Worm (Caenorhabditis elegans) whole organism, L3 larva: ENCODE data around the gene ugt-7.

ENCODE experiments used
- R02D3.7 ChIP-seq: fragments of 150-350 bp; optimal IDR thresholded peaks from 2 replicates; lab custom pipeline; 2014; ENCODE audit warnings: missing biosample characterization, missing genetic modification characterization
- ZK546.5 ChIP-seq: sonication (generic microtip); optimal IDR thresholded peaks from 2 replicates; lab custom pipeline; 2017; ENCODE audit warnings: missing biosample characterization, missing genetic modification characterization
- aly-2 ChIP-seq: fragments of 150-350 bp; optimal IDR thresholded peaks from 2 replicates; lab custom pipeline; 2014; ENCODE audit warnings: missing biosample characterization, missing genetic modification characterization
- ama-1 ChIP-seq: fragments of 150-350 bp; optimal IDR thresholded peaks from 2 replicates; lab custom pipeline; 2018
- ceh-16 ChIP-seq: sonication (generic microtip); optimal IDR thresholded peaks from 2 replicates; lab custom pipeline; 2017; ENCODE audit warnings: missing biosample characterization, missing genetic modification characterization
- ceh-28 ChIP-seq: fragments of 150-350 bp; optimal IDR thresholded peaks from 2 replicates; lab custom pipeline; 2014; ENCODE audit warnings: missing biosample characterization, missing genetic modification reagents, missing genetic modification characterization
- ceh-82 ChIP-seq: fragments of 150-350 bp; optimal IDR thresholded peaks from 2 replicates; lab custom pipeline; 2014; ENCODE audit warnings: missing biosample characterization, missing genetic modification characterization
- ceh-9 ChIP-seq: sonication (generic microtip); optimal IDR thresholded peaks from 2 replicates; lab custom pipeline; 2018; ENCODE audit warnings: missing biosample characterization, missing genetic modification characterization
- daf-12 ChIP-seq: fragments of 150-350 bp; optimal IDR thresholded peaks from 2 replicates; lab custom pipeline; 2014; ENCODE audit warnings: missing biosample characterization, missing genetic modification reagents, missing genetic modification characterization
- egl-27 ChIP-seq: sonication (generic microtip); optimal IDR thresholded peaks from 4 replicates; lab custom pipeline; 2017; ENCODE audit warnings: missing biosample characterization, missing genetic modification reagents, missing genetic modification characterization
- egl-5 ChIP-seq: fragments of 150-350 bp; optimal IDR thresholded peaks from 2 replicates; lab custom pipeline; 2017; ENCODE audit warnings: missing biosample characterization, missing genetic modification reagents, missing genetic modification characterization, inconsistent platforms
- elt-1 ChIP-seq: fragments of 150-350 bp; optimal IDR thresholded peaks from 2 replicates; lab custom pipeline; 2014; ENCODE audit warnings: missing biosample characterization, missing genetic modification characterization
- elt-2 ChIP-seq: sonication (generic microtip); optimal IDR thresholded peaks from 2 replicates; lab custom pipeline; 2016; ENCODE audit warnings: missing genetic modification reagents, mild to moderate bottlenecking, missing genetic modification characterization, missing compliant biosample characterization
- elt-3 ChIP-seq, 3 experiments: fragments of 150-350 bp in 1 of 3; sonication (generic microtip) in 2 of 3; optimal IDR thresholded peaks; 2 replicates in 2 of 3; 4 replicates in 1 of 3; lab custom pipeline; 2014 to 2017; ENCODE audit warnings: missing biosample characterization in 3 of 3, missing genetic modification characterization in 3 of 3
- eor-1 ChIP-seq, 2 experiments: fragments of 150-350 bp; optimal IDR thresholded peaks; 2 replicates each; lab custom pipeline; 2014 to 2018; ENCODE audit warnings: missing biosample characterization in 2 of 2, missing genetic modification characterization in 2 of 2
- fkh-10 ChIP-seq: sonication (generic microtip); optimal IDR thresholded peaks from 2 replicates; lab custom pipeline; 2017; ENCODE audit warnings: missing biosample characterization, missing genetic modification reagents, missing genetic modification characterization
- fkh-2 ChIP-seq: fragments of 150-350 bp; optimal IDR thresholded peaks from 2 replicates; lab custom pipeline; 2014; ENCODE audit warnings: missing biosample characterization, missing genetic modification reagents, missing genetic modification characterization
- fos-1 ChIP-seq: fragments of 150-350 bp; optimal IDR thresholded peaks from 2 replicates; lab custom pipeline; 2014; ENCODE audit warnings: missing biosample characterization, missing genetic modification characterization
- hmg-11 ChIP-seq: sonication (generic microtip); optimal IDR thresholded peaks from 2 replicates; lab custom pipeline; 2016; ENCODE audit warnings: missing genetic modification characterization, missing compliant biosample characterization
- jun-1 ChIP-seq: fragments of 150-350 bp; optimal IDR thresholded peaks from 2 replicates; lab custom pipeline; 2014; ENCODE audit warnings: missing biosample characterization, missing genetic modification reagents, missing genetic modification characterization
- lin-15B ChIP-seq: fragments of 150-350 bp; optimal IDR thresholded peaks from 2 replicates; lab custom pipeline; 2014; ENCODE audit warnings: missing biosample characterization, missing genetic modification characterization
- lin-39 ChIP-seq: fragments of 150-350 bp; optimal IDR thresholded peaks from 2 replicates; lab custom pipeline; 2018; ENCODE audit warnings: missing biosample characterization, missing genetic modification reagents, missing genetic modification characterization
- lsy-12 ChIP-seq: sonication (generic microtip); optimal IDR thresholded peaks from 2 replicates; lab custom pipeline; 2016; ENCODE audit warnings: mild to moderate bottlenecking, missing genetic modification characterization, missing compliant biosample characterization
- mdl-1 ChIP-seq: fragments of 150-350 bp; optimal IDR thresholded peaks from 2 replicates; lab custom pipeline; 2014; ENCODE audit warnings: missing biosample characterization, missing genetic modification characterization
- mml-1 ChIP-seq: fragments of 150-350 bp; sonication (generic microtip); optimal IDR thresholded peaks from 3 replicates; lab custom pipeline; 2014; ENCODE audit warnings: missing biosample characterization, missing genetic modification characterization
- nfya-1 ChIP-seq: sonication (generic microtip); optimal IDR thresholded peaks from 2 replicates; lab custom pipeline; 2017; ENCODE audit warnings: missing genetic modification characterization, mild to moderate bottlenecking, missing compliant biosample characterization, antibody characterized with exemption, moderate library complexity; ENCODE audit not compliant: insufficient read depth
- nhr-11 ChIP-seq: fragments of 150-350 bp; optimal IDR thresholded peaks from 2 replicates; lab custom pipeline; 2014; ENCODE audit warnings: missing biosample characterization, missing genetic modification characterization
- nhr-12 ChIP-seq: fragments of 150-350 bp; optimal IDR thresholded peaks from 2 replicates; lab custom pipeline; 2014; ENCODE audit warnings: missing biosample characterization, missing genetic modification characterization
- nhr-23 ChIP-seq: fragments of 150-350 bp; optimal IDR thresholded peaks from 2 replicates; lab custom pipeline; 2014; ENCODE audit warnings: missing biosample characterization, missing genetic modification reagents, missing genetic modification characterization
- nhr-237 ChIP-seq: fragments of 150-350 bp; optimal IDR thresholded peaks from 2 replicates; lab custom pipeline; 2014; ENCODE audit warnings: missing biosample characterization, missing genetic modification characterization
- nhr-25 ChIP-seq: sonication (generic microtip); optimal IDR thresholded peaks from 2 replicates; lab custom pipeline; 2017; ENCODE audit warnings: missing biosample characterization, missing genetic modification characterization
- nhr-28 ChIP-seq: fragments of 150-350 bp; optimal IDR thresholded peaks from 2 replicates; lab custom pipeline; 2014; ENCODE audit warnings: missing biosample characterization, missing genetic modification characterization
- nhr-43 ChIP-seq: sonication (generic microtip); optimal IDR thresholded peaks from 2 replicates; lab custom pipeline; 2016; ENCODE audit warnings: mild to moderate bottlenecking, missing genetic modification characterization, missing compliant biosample characterization; ENCODE audit not compliant: poor library complexity, severe bottlenecking
- nhr-67 ChIP-seq: fragments of 150-350 bp; optimal IDR thresholded peaks from 2 replicates; lab custom pipeline; 2014; ENCODE audit warnings: missing biosample characterization, missing genetic modification characterization
- nhr-76 ChIP-seq: fragments of 150-350 bp; sonication (generic microtip); optimal IDR thresholded peaks from 5 replicates; lab custom pipeline; 2014; ENCODE audit warnings: missing biosample characterization, missing genetic modification characterization
- nhr-77 ChIP-seq: fragments of 150-350 bp; optimal IDR thresholded peaks from 2 replicates; lab custom pipeline; 2014; ENCODE audit warnings: missing biosample characterization, missing genetic modification characterization
- pha-4 ChIP-seq: fragments of 150-350 bp; optimal IDR thresholded peaks from 2 replicates; lab custom pipeline; 2014; ENCODE audit warnings: missing biosample characterization, missing genetic modification reagents, missing genetic modification characterization
- pqm-1 ChIP-seq: fragments of 150-350 bp; optimal IDR thresholded peaks from 2 replicates; lab custom pipeline; 2017; ENCODE audit warnings: missing biosample characterization, missing genetic modification characterization, inconsistent platforms
- sea-2 ChIP-seq: fragments of 150-350 bp; sonication (generic microtip); optimal IDR thresholded peaks from 4 replicates; lab custom pipeline; 2014; ENCODE audit warnings: missing biosample characterization, missing genetic modification reagents, missing genetic modification characterization
- skn-1 ChIP-seq: fragments of 150-350 bp; optimal IDR thresholded peaks from 2 replicates; lab custom pipeline; 2014; ENCODE audit warnings: missing biosample characterization, missing genetic modification characterization
- snpc-4 ChIP-seq: fragments of 150-350 bp; optimal IDR thresholded peaks from 2 replicates; lab custom pipeline; 2014; ENCODE audit warnings: missing biosample characterization, missing genetic modification characterization
- tbx-2 ChIP-seq: sonication (generic microtip); optimal IDR thresholded peaks from 2 replicates; lab custom pipeline; 2016; ENCODE audit warnings: mild to moderate bottlenecking, missing genetic modification characterization, missing compliant biosample characterization
- unc-39 ChIP-seq: sonication (generic microtip); optimal IDR thresholded peaks from 4 replicates; lab custom pipeline; 2017; ENCODE audit warnings: missing biosample characterization, missing genetic modification characterization
- unc-62 ChIP-seq: fragments of 150-350 bp; sonication (generic microtip); optimal IDR thresholded peaks from 4 replicates; lab custom pipeline; 2014; ENCODE audit warnings: missing biosample characterization, missing genetic modification reagents, missing genetic modification characterization
- zag-1 ChIP-seq: fragments of 150-350 bp; optimal IDR thresholded peaks from 2 replicates; lab custom pipeline; 2014; ENCODE audit warnings: missing biosample characterization, missing genetic modification characterization
- ztf-11 ChIP-seq: fragments of 150-350 bp; optimal IDR thresholded peaks from 2 replicates; lab custom pipeline; 2014; ENCODE audit warnings: missing biosample characterization, missing genetic modification characterization
- ztf-4 ChIP-seq: fragments of 150-350 bp; optimal IDR thresholded peaks from 2 replicates; lab custom pipeline; 2014; ENCODE audit warnings: missing biosample characterization, missing genetic modification characterization

The ugt-7 gene

ce11 chrV:5000406-5000805 lies at the start of gene ugt-7:
TSS of gene ugt-7 (minus strand) at chrV:5000566.
- TF ChIP-seq pqm-1: peak; percentile 27
- no peak for TF ChIP-seq fkh-2 (tag; lab: Kevin White, UChicago)
- peak; percentile 57 for TF ChIP-seq elt-2 (tag; lab: Kevin White, UChicago)
- TF ChIP-seq, all 47 proteins: peak for 2

DNA sequence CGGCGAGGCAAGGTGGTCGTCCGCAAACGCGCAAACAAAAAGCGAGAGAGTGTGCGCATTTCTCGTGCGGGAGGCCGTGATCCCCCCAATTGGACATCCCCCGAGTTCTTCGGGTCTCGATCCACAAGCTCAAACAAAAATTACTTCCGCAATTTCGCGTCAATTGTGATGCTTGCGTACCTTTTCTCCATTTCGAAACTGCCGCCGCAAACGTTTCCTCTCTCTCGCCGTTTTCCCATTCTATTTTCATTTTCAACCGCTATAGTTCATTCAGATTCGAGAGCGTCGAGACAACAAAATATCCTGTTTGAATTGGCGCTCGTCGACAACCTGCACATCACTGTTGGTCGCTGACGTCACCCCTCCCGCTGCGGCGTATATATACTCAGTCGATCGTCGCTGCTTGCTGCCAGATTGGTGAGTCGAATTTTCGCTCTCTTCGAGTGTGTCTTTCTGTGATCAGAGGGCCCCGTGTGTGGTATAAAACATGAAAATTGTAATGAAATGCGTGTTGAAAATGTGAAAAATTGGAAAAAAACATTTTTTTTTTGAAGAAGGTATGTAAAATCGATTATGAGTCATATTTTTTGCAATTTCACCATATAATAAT lies 49.1 kb upstream of the ugt-7 start, which contains the start of the genes pqn-51 and K11D12.14:
Gene pqn-51 (plus strand): TSS at position 275 of the 610 bp plus-strand sequence.
Gene K11D12.14 (plus strand): TSS at position 304 of the 610 bp plus-strand sequence.
- TF ChIP-seq egl-27 (tag; lab: Kevin White, UChicago): peak; percentile 26
- peak; percentile 88 for TF ChIP-seq nhr-23 (tag; lab: Kevin White, UChicago)
- TF ChIP-seq ceh-9 (tag; lab: Kevin White, UChicago): no peak
- peak; percentile 85 for TF ChIP-seq elt-2 (tag; lab: Kevin White, UChicago)
- peak; percentile 84 for TF ChIP-seq fkh-10 (GFP tag; lab: Kevin White, UChicago)
- no peak for TF ChIP-seq daf-12 (tag; lab: Kevin White, UChicago)
- TF ChIP-seq aly-2: no peak
- peak; percentile 77 for TF ChIP-seq lsy-12 (tag; lab: Kevin White, UChicago)
- no peak for TF ChIP-seq nhr-28
- no peak for TF ChIP-seq nhr-76 (tag; lab: Kevin White, UChicago)
- TF ChIP-seq fos-1 (tag; lab: Kevin White, UChicago): no peak
- peak; percentile 85 for TF ChIP-seq tbx-2 (tag; lab: Kevin White, UChicago)
- peak; percentile 77 for TF ChIP-seq skn-1 (tag; lab: Kevin White, UChicago)
- peak; percentile 59 for TF ChIP-seq snpc-4
- TF ChIP-seq ceh-28 (tag; lab: Kevin White, UChicago): peak; percentile 74
- TF ChIP-seq ZK546.5: peak; percentile 77
- TF ChIP-seq elt-3 (tag; optimal IDR thresholded peaks at IDR 0.05; lab: Kevin White, UChicago): peak in 1 of 3 experiments; percentile 12
- peak; percentile 57 for TF ChIP-seq unc-62 (GFP tag; lab: Kevin White, UChicago)
- peak; percentile 38 for TF ChIP-seq hmg-11 (tag; lab: Kevin White, UChicago)
- no peak for TF ChIP-seq unc-39 (tag; lab: Kevin White, UChicago)
- TF ChIP-seq nhr-77 (tag; lab: Kevin White, UChicago): peak; percentile 49
- peak; percentile 2 for TF ChIP-seq ztf-11 (tag; lab: Kevin White, UChicago)
- peak; percentile 94 for TF ChIP-seq nhr-25
- TF ChIP-seq nhr-12 (tag; lab: Kevin White, UChicago): no peak
- TF ChIP-seq ceh-16: no peak
- TF ChIP-seq lin-39 (tag; lab: Kevin White, UChicago): peak; percentile 85
- TF ChIP-seq R02D3.7 (tag; lab: Kevin White, UChicago): peak; percentile 61
- no peak for TF ChIP-seq mdl-1
- TF ChIP-seq pha-4 (tag; lab: Kevin White, UChicago): peak; percentile 94
- TF ChIP-seq lin-15B: peak; percentile 90
- no peak for TF ChIP-seq nhr-67
- TF ChIP-seq pqm-1: peak; percentile 81
- peak; percentile 72 for TF ChIP-seq elt-1 (tag; lab: Kevin White, UChicago)
- TF ChIP-seq nhr-11 (tag; lab: Kevin White, UChicago): peak; percentile 86
- peak; percentile 79 for TF ChIP-seq nhr-43
- TF ChIP-seq eor-1 (tag; optimal IDR thresholded peaks at IDR 0.05; lab: Kevin White, UChicago): peak in 1 of 2 experiments; percentile 27
- no peak for TF ChIP-seq nhr-237 (tag; lab: Kevin White, UChicago)
- peak; percentile 9 for TF ChIP-seq zag-1 (tag; lab: Kevin White, UChicago)
- peak; percentile 43 for TF ChIP-seq ztf-4
- peak; percentile 96 for TF ChIP-seq ama-1 (lab: Kevin White, UChicago)
- peak; percentile 91 for TF ChIP-seq sea-2 (GFP tag; lab: Kevin White, UChicago)
- no peak for TF ChIP-seq fkh-2 (tag; lab: Kevin White, UChicago)
- TF ChIP-seq nfya-1: peak; percentile 95
- TF ChIP-seq jun-1 (tag; lab: Kevin White, UChicago): peak; percentile 95
- TF ChIP-seq egl-5 (tag; lab: Kevin White, UChicago): peak; percentile 89
- TF ChIP-seq mml-1 (tag; lab: Kevin White, UChicago): no peak
- TF ChIP-seq ceh-82 (tag; lab: Kevin White, UChicago): peak; percentile 61
